Fruit fly (Drosophila melanogaster) whole organism, larva: ENCODE data around the gene CG13002.
A peak's percentile ranks its signal among the peaks of the same experiment; 100 is the strongest.

Source experiments
- noc ChIP-seq: fragments of 200-800 bp; sonication (Bioruptor generic); optimal IDR thresholded peaks from 3 replicates; lab custom pipeline; 2019; ENCODE audit warnings: missing biosample characterization, mild to moderate bottlenecking, missing genetic modification characterization, moderate library complexity

The CG13002 gene

dm6 chrX:16924069-16924721 is 34.6 kb downstream of the CG13002 start:
- peak; percentile 61 for TF ChIP-seq noc (tag; lab: Kevin White, UChicago)

dm6 chrX:16926726-16927125 is 37.1 kb downstream of the CG13002 start:
- no peak for TF ChIP-seq noc (tag; lab: Kevin White, UChicago)

- peak; percentile 36 for TF ChIP-seq noc (tag; lab: Kevin White, UChicago)
Measured at dm6 chrX:16930465-16931286, 41.1 kb downstream of the CG13002 start.

dm6 chrX:16931994-16932819 is 42.6 kb downstream of the CG13002 start:
- no peak for TF ChIP-seq noc (tag; lab: Kevin White, UChicago)

dm6 chrX:16932820-16933386 is 43.3 kb downstream of the CG13002 start:
- TF ChIP-seq noc (tag; lab: Kevin White, UChicago), result no peak

- TF ChIP-seq noc (tag; lab: Kevin White, UChicago), result peak; percentile 69
Measured at dm6 chrX:16934430-16934829, 44.8 kb downstream of the CG13002 start.

- no peak for TF ChIP-seq noc (tag; lab: Kevin White, UChicago)
Measured at dm6 chrX:16936689-16937088, 47.1 kb downstream of the CG13002 start.
